Worm (Caenorhabditis elegans) whole organism, late embryonic: ENCODE measurements around the gene C33A11.2.
A peak's percentile ranks its signal among the peaks of the same experiment; 100 is the strongest.

ENCODE experiments used
- C08G9.2 ChIP-seq: sonication (generic microtip); optimal IDR thresholded peaks from 2 replicates; lab custom pipeline; 2016; ENCODE audit warnings: mild to moderate bottlenecking, missing genetic modification characterization, moderate library complexity, missing compliant biosample characterization
- F13H6.1 ChIP-seq: sonication (generic microtip); optimal IDR thresholded peaks from 2 replicates; lab custom pipeline; 2016; ENCODE audit warnings: missing genetic modification characterization, missing compliant biosample characterization
- K02D7.2 ChIP-seq: sonication (generic microtip); optimal IDR thresholded peaks from 2 replicates; lab custom pipeline; 2017; ENCODE audit warnings: mild to moderate bottlenecking, missing genetic modification characterization, missing compliant biosample characterization
- K09A11.1 ChIP-seq: sonication (generic microtip); optimal IDR thresholded peaks from 2 replicates; lab custom pipeline; 2017; ENCODE audit warnings: antibody characterized with exemption, mild to moderate bottlenecking, missing genetic modification characterization, missing compliant biosample characterization; ENCODE audit not compliant: insufficient read depth
- Y22D7AL.16 ChIP-seq: sonication (generic microtip); optimal IDR thresholded peaks from 2 replicates; lab custom pipeline; 2016; ENCODE audit warnings: missing genetic modification characterization, missing compliant biosample characterization
- ama-1 ChIP-seq: fragments of 150-350 bp; optimal IDR thresholded peaks from 2 replicates; lab custom pipeline; 2014
- ceh-18 ChIP-seq: sonication (generic microtip); optimal IDR thresholded peaks from 2 replicates; lab custom pipeline; 2016; ENCODE audit warnings: missing genetic modification characterization, missing compliant biosample characterization
- ceh-24 ChIP-seq: sonication (generic microtip); optimal IDR thresholded peaks from 2 replicates; lab custom pipeline; 2016; ENCODE audit warnings: mild to moderate bottlenecking, missing genetic modification characterization, missing compliant biosample characterization
- ceh-31 ChIP-seq: sonication (generic microtip); optimal IDR thresholded peaks from 2 replicates; lab custom pipeline; 2016; ENCODE audit warnings: missing genetic modification characterization, missing compliant biosample characterization
- ceh-34 ChIP-seq: sonication (generic microtip); optimal IDR thresholded peaks from 2 replicates; lab custom pipeline; 2016; ENCODE audit warnings: mild to moderate bottlenecking, missing genetic modification characterization, missing compliant biosample characterization
- ceh-9 ChIP-seq: sonication (generic microtip); optimal IDR thresholded peaks from 2 replicates; lab custom pipeline; 2016; ENCODE audit warnings: mild to moderate bottlenecking, missing genetic modification characterization, inconsistent platforms, missing compliant biosample characterization
- dve-1 ChIP-seq: sonication (generic microtip); optimal IDR thresholded peaks from 2 replicates; lab custom pipeline; 2017; ENCODE audit warnings: antibody characterized with exemption, mild to moderate bottlenecking, missing genetic modification characterization, missing compliant biosample characterization
- elt-2 ChIP-seq: sonication (generic microtip); optimal IDR thresholded peaks from 2 replicates; lab custom pipeline; 2016; ENCODE audit warnings: missing genetic modification reagents, missing genetic modification characterization, missing compliant biosample characterization
- fax-1 ChIP-seq: sonication (generic microtip); optimal IDR thresholded peaks from 2 replicates; lab custom pipeline; 2016; ENCODE audit warnings: missing genotype, missing genetic modification characterization, missing compliant biosample characterization
- fkh-10 ChIP-seq: fragments of 150-350 bp; optimal IDR thresholded peaks from 2 replicates; lab custom pipeline; 2014; ENCODE audit warnings: missing biosample characterization, missing genetic modification reagents, missing genetic modification characterization
- hlh-15 ChIP-seq: sonication (generic microtip); optimal IDR thresholded peaks from 2 replicates; lab custom pipeline; 2016; ENCODE audit warnings: missing genetic modification characterization, missing compliant biosample characterization
- hlh-30 ChIP-seq: sonication (generic microtip); optimal IDR thresholded peaks from 2 replicates; lab custom pipeline; 2017; ENCODE audit warnings: antibody characterized with exemption, missing genetic modification characterization, missing compliant biosample characterization; ENCODE audit not compliant: insufficient read depth
- hlh-8 ChIP-seq: sonication (generic microtip); optimal IDR thresholded peaks from 2 replicates; lab custom pipeline; 2016; ENCODE audit warnings: missing genotype, missing genetic modification characterization, missing compliant biosample characterization
- lim-6 ChIP-seq: sonication (generic microtip); optimal IDR thresholded peaks from 2 replicates; lab custom pipeline; 2016; ENCODE audit warnings: missing genetic modification characterization, missing compliant biosample characterization
- madf-2 ChIP-seq: sonication (generic microtip); optimal IDR thresholded peaks from 2 replicates; lab custom pipeline; 2017; ENCODE audit warnings: missing genetic modification characterization, missing compliant biosample characterization
- mec-3 ChIP-seq: sonication (generic microtip); optimal IDR thresholded peaks from 2 replicates; lab custom pipeline; 2016; ENCODE audit warnings: borderline replicate concordance, missing genetic modification characterization, missing compliant biosample characterization
- nfya-1 ChIP-seq: sonication (generic microtip); optimal IDR thresholded peaks from 2 replicates; lab custom pipeline; 2017; ENCODE audit warnings: missing genetic modification characterization, mild to moderate bottlenecking, missing compliant biosample characterization, antibody characterized with exemption, moderate library complexity
- nhr-11 ChIP-seq: fragments of 150-350 bp; optimal IDR thresholded peaks from 2 replicates; lab custom pipeline; 2014; ENCODE audit warnings: missing biosample characterization, missing genetic modification characterization
- pha-2 ChIP-seq: sonication (generic microtip); optimal IDR thresholded peaks from 2 replicates; lab custom pipeline; 2017; ENCODE audit warnings: mild to moderate bottlenecking, missing genetic modification characterization, missing compliant biosample characterization
- pha-4 ChIP-seq: fragments of 150-350 bp; optimal IDR thresholded peaks from 2 replicates; lab custom pipeline; 2018; ENCODE audit warnings: missing biosample characterization, missing genetic modification reagents, missing genetic modification characterization
- pqm-1 ChIP-seq: sonication (generic microtip); optimal IDR thresholded peaks from 2 replicates; lab custom pipeline; 2016; ENCODE audit warnings: missing genetic modification characterization, missing compliant biosample characterization
- ref-2 ChIP-seq: sonication (generic microtip); optimal IDR thresholded peaks from 2 replicates; lab custom pipeline; 2016; ENCODE audit warnings: missing genetic modification characterization, missing compliant biosample characterization
- sdc-2 ChIP-seq: sonication (generic microtip); optimal IDR thresholded peaks from 2 replicates; lab custom pipeline; 2016; ENCODE audit warnings: missing genotype, missing genetic modification characterization, missing compliant biosample characterization
- sox-2 ChIP-seq: fragments of 200-800 bp; sonication (Bioruptor generic); IDR thresholded peaks from 2 replicates; pipeline ENCODE4 v1.3.6; 2022; ENCODE audit warnings: missing genetic modification reagents, missing genetic modification characterization, missing compliant biosample characterization
- sox-4 ChIP-seq: sonication (generic microtip); optimal IDR thresholded peaks from 2 replicates; lab custom pipeline; 2017; ENCODE audit warnings: mild to moderate bottlenecking, missing genetic modification characterization, inconsistent platforms, missing compliant biosample characterization
- tbx-2 ChIP-seq: sonication (generic microtip); optimal IDR thresholded peaks from 2 replicates; lab custom pipeline; 2016; ENCODE audit warnings: missing genetic modification characterization, missing compliant biosample characterization
- tbx-7 ChIP-seq: sonication (generic microtip); optimal IDR thresholded peaks from 2 replicates; lab custom pipeline; 2016; ENCODE audit warnings: missing genotype, missing genetic modification characterization, missing compliant biosample characterization
- unc-55 ChIP-seq: sonication (generic microtip); optimal IDR thresholded peaks from 2 replicates; lab custom pipeline; 2017; ENCODE audit warnings: missing biosample characterization, missing genetic modification reagents, missing genetic modification characterization
- ztf-16 ChIP-seq: sonication (generic microtip); optimal IDR thresholded peaks from 2 replicates; lab custom pipeline; 2017; ENCODE audit warnings: missing genetic modification characterization, missing compliant biosample characterization

Gene C33A11.2

ce11 chrX:15362152-15362922 lies 3.5 kb upstream of the C33A11.2 start:
- no peak for TF ChIP-seq F13H6.1 (tag; lab: Kevin White, UChicago)
- no peak for TF ChIP-seq pha-2
- no peak for TF ChIP-seq fax-1 (tag; lab: Kevin White, UChicago)
- no peak for TF ChIP-seq elt-2 (tag; lab: Kevin White, UChicago)
- no peak for TF ChIP-seq ref-2 (tag; lab: Kevin White, UChicago)
- no peak for TF ChIP-seq ztf-16 (tag; lab: Kevin White, UChicago)
- no peak for TF ChIP-seq madf-2 (tag; lab: Kevin White, UChicago)
- no peak for TF ChIP-seq ceh-31 (tag; lab: Kevin White, UChicago)
- no peak for TF ChIP-seq Y22D7AL.16 (tag; lab: Kevin White, UChicago)
- no peak for TF ChIP-seq dve-1 (tag; lab: Kevin White, UChicago)
- no peak for TF ChIP-seq C08G9.2 (tag; lab: Kevin White, UChicago)
- no peak for TF ChIP-seq K09A11.1 (tag; lab: Kevin White, UChicago)
- no peak for TF ChIP-seq nhr-11 (tag; lab: Kevin White, UChicago)
- no peak for TF ChIP-seq hlh-15 (tag; lab: Kevin White, UChicago)
- no peak for TF ChIP-seq tbx-7 (tag; lab: Kevin White, UChicago)
- TF ChIP-seq sdc-2 = no peak
- TF ChIP-seq ceh-9 (tag; lab: Kevin White, UChicago) = no peak
- TF ChIP-seq, all 69 proteins: peak for 0

- TF ChIP-seq sox-4 (tag; lab: Kevin White, UChicago) (no peak), ama-1 (lab: Kevin White, UChicago) (no peak), ceh-18 (tag; lab: Kevin White, UChicago) (peak; percentile 64), sox-2 (0 out of 2 replicates have a peak, but pooled peaks have one; percentile 19), ceh-31 (tag; lab: Kevin White, UChicago) (peak; percentile 79), tbx-2 (tag; lab: Kevin White, UChicago) (peak; percentile 63), unc-55 (GFP tag; lab: Kevin White, UChicago) (peak; percentile 39), ceh-34 (tag; lab: Kevin White, UChicago) (peak; percentile 38), K02D7.2 (no peak), hlh-30 (tag; lab: Kevin White, UChicago) (peak; percentile 99), hlh-8 (tag; lab: Kevin White, UChicago) (peak; percentile 18), nfya-1 (peak; percentile 37), sdc-2 (peak; percentile 60), ref-2 (tag; lab: Kevin White, UChicago) (peak; percentile 79)
Observed at ce11 chrX:15365235-15365634, 557 bp upstream of the C33A11.2 start.

- TF ChIP-seq Y22D7AL.16 (tag; lab: Kevin White, UChicago) = no peak
- TF ChIP-seq F13H6.1 (tag; lab: Kevin White, UChicago) = no peak
- TF ChIP-seq pqm-1 (tag; lab: Kevin White, UChicago) = no peak
- TF ChIP-seq lim-6 (tag; lab: Kevin White, UChicago) = no peak
- no peak for TF ChIP-seq fax-1 (tag; lab: Kevin White, UChicago)
- no peak for TF ChIP-seq sdc-2
- TF ChIP-seq mec-3 (tag; lab: Kevin White, UChicago) = no peak
- TF ChIP-seq unc-55 (GFP tag; lab: Kevin White, UChicago) = no peak
- no peak for TF ChIP-seq fkh-10 (GFP tag; lab: Kevin White, UChicago)
- TF ChIP-seq elt-2 (tag; lab: Kevin White, UChicago) = no peak
- no peak for TF ChIP-seq ceh-24 (tag; lab: Kevin White, UChicago)
- no peak for TF ChIP-seq nfya-1
- TF ChIP-seq pha-4 (tag; lab: Kevin White, UChicago) = no peak
Observed at ce11 chrX:15372772-15373171, 7.0 kb downstream of the C33A11.2 start.
